Fruit fly (Drosophila melanogaster) whole organism, embryonic: ENCODE measurements around the gene CG14082.

Experiments
- CG10431 ChIP-seq: fragments of 200-800 bp; sonication (Bioruptor generic); optimal IDR thresholded peaks from 3 replicates; lab custom pipeline; 2018; ENCODE audit warnings: missing biosample characterization, mild to moderate bottlenecking, missing genetic modification characterization
- CG11723 ChIP-seq: fragments of 200-800 bp; sonication (Bioruptor generic); optimal IDR thresholded peaks from 2 replicates; lab custom pipeline; 2017; ENCODE audit warnings: missing biosample characterization, mild to moderate bottlenecking, missing genetic modification characterization
- CG13287 ChIP-seq: fragments of 200-800 bp; sonication (Bioruptor generic); IDR thresholded peaks from 2 replicates; pipeline ENCODE4 v1.3.6; 2022; ENCODE audit warnings: missing biosample characterization, missing genetic modification characterization; ENCODE audit not compliant: partially characterized antibody
- CG14860 ChIP-seq: fragments of 200-800 bp; sonication (Bioruptor generic); IDR thresholded peaks from 3 replicates; pipeline ENCODE4 v1.3.6; 2022; ENCODE audit warnings: missing biosample characterization, missing genetic modification characterization; ENCODE audit not compliant: partially characterized antibody
- CG15269 ChIP-seq: fragments of 200-800 bp; sonication (Bioruptor generic); optimal IDR thresholded peaks from 2 replicates; lab custom pipeline; 2018; ENCODE audit warnings: missing biosample characterization, mild to moderate bottlenecking, missing genetic modification characterization, moderate library complexity
- CG1832 ChIP-seq: fragments of 200-800 bp; sonication (Bioruptor generic); optimal IDR thresholded peaks from 2 replicates; lab custom pipeline; 2017; ENCODE audit warnings: missing biosample characterization, mild to moderate bottlenecking, missing genetic modification characterization, inconsistent platforms
- CG18599 ChIP-seq: fragments of 200-800 bp; sonication (Bioruptor generic); optimal IDR thresholded peaks from 3 replicates; lab custom pipeline; 2017; ENCODE audit warnings: missing biosample characterization, missing genetic modification characterization, mild to moderate bottlenecking, moderate library complexity, missing genetic modification reagents
- CG2678 ChIP-seq: fragments of 200-800 bp; sonication (Bioruptor generic); optimal IDR thresholded peaks from 3 replicates; lab custom pipeline; 2019; ENCODE audit warnings: missing biosample characterization, mild to moderate bottlenecking, missing genetic modification characterization, moderate library complexity
- CG3065 ChIP-seq: fragments of 200-800 bp; sonication (Bioruptor generic); optimal IDR thresholded peaks from 2 replicates; lab custom pipeline; 2016; ENCODE audit warnings: missing biosample characterization, missing genetic modification characterization
- CG3281 ChIP-seq: fragments of 200-800 bp; sonication (Bioruptor generic); optimal IDR thresholded peaks from 3 replicates; lab custom pipeline; 2017; ENCODE audit warnings: missing biosample characterization, mild to moderate bottlenecking, missing genetic modification characterization
- CG34376 ChIP-seq: fragments of 200-800 bp; sonication (Bioruptor generic); optimal IDR thresholded peaks from 2 replicates; lab custom pipeline; 2018; ENCODE audit warnings: missing biosample characterization, mild to moderate bottlenecking, missing genetic modification characterization
- CG3726 ChIP-seq: fragments of 200-800 bp; sonication (Bioruptor generic); IDR thresholded peaks from 3 replicates; pipeline ENCODE4, ENCODE4 v1.3.6; 2022; ENCODE audit warnings: missing biosample characterization, missing genetic modification characterization
- CG3995 ChIP-seq: fragments of 200-800 bp; sonication (Bioruptor generic); optimal IDR thresholded peaks from 3 replicates; lab custom pipeline; 2016; ENCODE audit warnings: missing biosample characterization, missing genetic modification characterization
- CG4424 ChIP-seq: fragments of 200-800 bp; sonication (Bioruptor generic); optimal IDR thresholded peaks from 3 replicates; lab custom pipeline; 2016; ENCODE audit warnings: missing biosample characterization, missing genetic modification characterization
- CG4617 ChIP-seq: fragments of 200-800 bp; sonication (Bioruptor generic); optimal IDR thresholded peaks from 3 replicates; lab custom pipeline; 2016; ENCODE audit warnings: missing biosample characterization, missing genetic modification characterization, borderline replicate concordance
- CG4707 ChIP-seq: fragments of 200-800 bp; sonication (Bioruptor generic); optimal IDR thresholded peaks from 2 replicates; lab custom pipeline; 2018; ENCODE audit warnings: missing biosample characterization, mild to moderate bottlenecking, missing genetic modification characterization, moderate library complexity
- CG4820 ChIP-seq: fragments of 200-800 bp; sonication (Bioruptor generic); optimal IDR thresholded peaks from 3 replicates; lab custom pipeline; 2016; ENCODE audit warnings: missing biosample characterization, missing genetic modification characterization
- CG8290 ChIP-seq, 3 experiments: fragments of 200-800 bp; sonication (Bioruptor generic); optimal IDR thresholded peaks; 2 replicates each; lab custom pipeline; 2016 to 2019; ENCODE audit warnings: missing biosample characterization in 3 of 3, missing genetic modification characterization in 3 of 3, mild to moderate bottlenecking in 2 of 3, moderate library complexity in 1 of 3
- CG9876 ChIP-seq: fragments of 200-800 bp; sonication (Bioruptor generic); optimal IDR thresholded peaks from 2 replicates; lab custom pipeline; 2016; ENCODE audit warnings: missing biosample characterization, missing genetic modification characterization
- CG9932 ChIP-seq: fragments of 200-800 bp; sonication (Bioruptor generic); IDR thresholded peaks from 2 replicates; pipeline ENCODE4 v1.3.6; 2022; ENCODE audit warnings: missing biosample characterization, missing genetic modification characterization
- Chrac-16 ChIP-seq: fragments of 200-800 bp; sonication (Bioruptor generic); optimal IDR thresholded peaks from 3 replicates; lab custom pipeline; 2016; ENCODE audit warnings: missing biosample characterization, missing genetic modification characterization
- CkIIα-i1 ChIP-seq: fragments of 200-800 bp; sonication (Bioruptor generic); IDR thresholded peaks from 2 replicates; pipeline ENCODE4 v1.3.6; 2022; ENCODE audit warnings: missing biosample characterization, missing genetic modification characterization
- Deaf1 ChIP-seq: fragments of 200-800 bp; optimal IDR thresholded peaks from 3 replicates; lab custom pipeline; 2019; ENCODE audit warnings: missing biosample characterization, mild to moderate bottlenecking, missing genetic modification characterization, moderate library complexity
- Dek ChIP-seq: fragments of 200-800 bp; sonication (Bioruptor generic); optimal IDR thresholded peaks from 3 replicates; lab custom pipeline; 2019; ENCODE audit warnings: missing biosample characterization, mild to moderate bottlenecking, missing genetic modification characterization, moderate library complexity
- Hey ChIP-seq: fragments of 200-800 bp; sonication (Bioruptor generic); optimal IDR thresholded peaks from 3 replicates; lab custom pipeline; 2018; ENCODE audit warnings: missing biosample characterization, mild to moderate bottlenecking, missing genetic modification characterization
- HmgZ ChIP-seq: fragments of 200-800 bp; sonication (Bioruptor generic); optimal IDR thresholded peaks from 2 replicates; lab custom pipeline; 2018; ENCODE audit warnings: missing biosample characterization, mild to moderate bottlenecking, missing genetic modification characterization
- Hmr ChIP-seq: fragments of 200-800 bp; sonication (Bioruptor generic); optimal IDR thresholded peaks from 3 replicates; lab custom pipeline; 2017; ENCODE audit warnings: mild to moderate bottlenecking, missing biosample characterization, missing genetic modification reagents, missing genetic modification characterization
- Myb ChIP-seq: fragments of 200-800 bp; sonication (Bioruptor generic); optimal IDR thresholded peaks from 2 replicates; lab custom pipeline; 2016; ENCODE audit warnings: missing biosample characterization, missing genetic modification characterization
- aop ChIP-seq: fragments of 200-800 bp; sonication (Bioruptor generic); IDR thresholded peaks from 2 replicates; pipeline ENCODE4 v1.3.6; 2022; ENCODE audit warnings: missing biosample characterization, missing genetic modification characterization
- ash1 ChIP-seq: fragments of 200-800 bp; sonication (Bioruptor generic); optimal IDR thresholded peaks from 2 replicates; lab custom pipeline; 2018; ENCODE audit warnings: missing biosample characterization, mild to moderate bottlenecking, missing genetic modification characterization
- br ChIP-seq: fragments of >200 bp; optimal IDR thresholded peaks from 2 replicates; lab custom pipeline; 2017
- chinmo ChIP-seq: fragments of 200-800 bp; sonication (Bioruptor generic); IDR thresholded peaks from 4 replicates; pipeline ENCODE4 v1.3.6; 2022; ENCODE audit warnings: missing biosample characterization, missing genetic modification characterization; ENCODE audit not compliant: partially characterized antibody
- dan ChIP-seq: fragments of 200-800 bp; sonication (Bioruptor generic); IDR thresholded peaks from 2 replicates; pipeline ENCODE4 v1.3.6; 2022; ENCODE audit warnings: missing biosample characterization, missing genetic modification characterization
- dmrt99B ChIP-seq: fragments of 200-800 bp; sonication (Bioruptor generic); optimal IDR thresholded peaks from 2 replicates; lab custom pipeline; 2018; ENCODE audit warnings: missing biosample characterization, mild to moderate bottlenecking, missing genetic modification characterization, moderate library complexity
- emc ChIP-seq: fragments of 200-800 bp; sonication (Bioruptor generic); optimal IDR thresholded peaks from 2 replicates; lab custom pipeline; 2016; ENCODE audit warnings: missing biosample characterization, missing genetic modification characterization
- exex ChIP-seq: fragments of 200-800 bp; sonication (Bioruptor generic); optimal IDR thresholded peaks from 4 replicates; lab custom pipeline; 2018; ENCODE audit warnings: missing biosample characterization, mild to moderate bottlenecking, missing genetic modification characterization, moderate library complexity
- ken ChIP-seq: fragments of 200-800 bp; sonication (Bioruptor generic); IDR thresholded peaks from 3 replicates; pipeline ENCODE4 v1.3.6; 2022; ENCODE audit warnings: missing biosample characterization, missing genetic modification characterization
- lab ChIP-seq: fragments of 200-800 bp; sonication (Bioruptor generic); optimal IDR thresholded peaks from 3 replicates; lab custom pipeline; 2017; ENCODE audit warnings: missing biosample characterization, missing genetic modification characterization, mild to moderate bottlenecking, moderate library complexity, missing genetic modification reagents
- lbe ChIP-seq: fragments of 200-800 bp; sonication (Bioruptor generic); optimal IDR thresholded peaks from 2 replicates; lab custom pipeline; 2016; ENCODE audit warnings: missing biosample characterization, mild to moderate bottlenecking, missing genetic modification characterization
- pan ChIP-seq, 4 experiments: fragments of >200 bp in 3 of 4; fragments of 200-800 bp in 1 of 4; sonication (Bioruptor generic) in 1 of 4; optimal IDR thresholded peaks in 3 of 4; IDR thresholded peaks in 1 of 4; 2 replicates each; pipeline versions ENCODE4 v1.3.6 to Lab custom; 2017 to 2022; ENCODE audit warnings: missing biosample characterization in 2 of 4, missing genetic modification characterization in 2 of 4, mixed read lengths in 1 of 4
- pita ChIP-seq: fragments of 200-800 bp; sonication (Bioruptor generic); optimal IDR thresholded peaks from 2 replicates; lab custom pipeline; 2017; ENCODE audit warnings: missing biosample characterization, mild to moderate bottlenecking, missing genetic modification characterization
- psq ChIP-seq: fragments of 200-800 bp; sonication (Bioruptor generic); optimal IDR thresholded peaks from 2 replicates; lab custom pipeline; 2017; ENCODE audit warnings: missing biosample characterization, missing genetic modification characterization
- salm ChIP-seq: fragments of 200-800 bp; sonication (Bioruptor generic); optimal IDR thresholded peaks from 2 replicates; lab custom pipeline; 2018; ENCODE audit warnings: missing biosample characterization, mild to moderate bottlenecking, missing genetic modification characterization
- sd ChIP-seq: fragments of 200-800 bp; sonication (Bioruptor generic); optimal IDR thresholded peaks from 3 replicates; lab custom pipeline; 2018; ENCODE audit warnings: missing biosample characterization, mild to moderate bottlenecking, missing genetic modification characterization, moderate library complexity
- sisA ChIP-seq: fragments of 200-800 bp; sonication (Bioruptor generic); IDR thresholded peaks from 2 replicates; pipeline ENCODE4 v1.3.6; 2022; ENCODE audit warnings: missing biosample characterization, missing genetic modification characterization
- slbo ChIP-seq: fragments of 200-800 bp; sonication (Bioruptor generic); IDR thresholded peaks from 2 replicates; pipeline ENCODE4 v1.3.6; 2022; ENCODE audit warnings: missing biosample characterization, missing genetic modification characterization
- tna ChIP-seq: fragments of 200-800 bp; sonication (Bioruptor generic); IDR thresholded peaks from 2 replicates; pipeline ENCODE4 v1.3.6; 2022; ENCODE audit warnings: missing biosample characterization, missing genetic modification characterization; ENCODE audit not compliant: partially characterized antibody
- unc-4 ChIP-seq: fragments of 200-800 bp; sonication (Bioruptor generic); IDR thresholded peaks from 2 replicates; pipeline ENCODE4 v1.3.6; 2022; ENCODE audit warnings: missing biosample characterization, missing genetic modification characterization; ENCODE audit not compliant: partially characterized antibody

The CG14082 gene

dm6 chr3L:19168717-19169436 is 30.1 kb upstream of the CG14082 start (continued):
- TF ChIP-seq CG9932, result no peak
- no peak for TF ChIP-seq emc (GFP tag; lab: Kevin White, UChicago)
- TF ChIP-seq Hey (tag; lab: Kevin White, UChicago), result peak; percentile 66
- no peak for TF ChIP-seq aop (GFP tag; lab: Robert Waterston, UW)
- peak; percentile 35 for TF ChIP-seq salm
- peak; percentile 29 for TF ChIP-seq slbo (GFP tag; lab: Robert Waterston, UW)
- peak; percentile 66 for TF ChIP-seq CG34376 (GFP tag; lab: Kevin White, UChicago)
- no peak for TF ChIP-seq CG9876 (GFP tag; lab: Kevin White, UChicago)
- no peak for TF ChIP-seq tna
- TF ChIP-seq CG3726 (GFP tag; lab: Robert Waterston, UW), result no peak
- no peak for TF ChIP-seq dan
- TF ChIP-seq lbe (GFP tag; lab: Kevin White, UChicago), result no peak
- TF ChIP-seq CG4707 (GFP tag; lab: Kevin White, UChicago), result no peak
- no peak for TF ChIP-seq br (lab: Kevin White, UChicago)
- no peak for TF ChIP-seq CG11723 (GFP tag; lab: Kevin White, UChicago)
- no peak for TF ChIP-seq CG3065 (GFP tag; lab: Kevin White, UChicago)
- no peak for TF ChIP-seq sisA (GFP tag; lab: Robert Waterston, UW)
- no peak for TF ChIP-seq ken (GFP tag; lab: Robert Waterston, UW)
- no peak for TF ChIP-seq Chrac-16 (GFP tag; lab: Kevin White, UChicago)
- no peak for TF ChIP-seq ash1 (GFP tag; lab: Kevin White, UChicago)
- TF ChIP-seq HmgZ (tag; lab: Kevin White, UChicago), result peak; percentile 62
- peak; percentile 26 for TF ChIP-seq CG15269 (tag; lab: Kevin White, UChicago)
- TF ChIP-seq CG18599 (GFP tag; lab: Kevin White, UChicago), result peak; percentile 50
- TF ChIP-seq CkIIα-i1, result no peak
- no peak for TF ChIP-seq CG4617
- no peak for TF ChIP-seq CG8290 (GFP tag; optimal IDR thresholded peaks at IDR 0.05; lab: Kevin White, UChicago)
- peak in 1 of 2 experiments; percentile 25 for TF ChIP-seq CG8290 (tag; optimal IDR thresholded peaks at IDR 0.05; lab: Kevin White, UChicago)
- no peak for TF ChIP-seq Myb (GFP tag; lab: Kevin White, UChicago)
- TF ChIP-seq CG1832, result no peak
- TF ChIP-seq CG2678 (tag; lab: Kevin White, UChicago), result peak; percentile 32
- TF ChIP-seq CG3995 (GFP tag; lab: Kevin White, UChicago), result no peak
- no peak for TF ChIP-seq pan (optimal IDR thresholded peaks at IDR 0.05; lab: Kevin White, UChicago)
- TF ChIP-seq pan (GFP tag; optimal IDR thresholded peaks at IDR 0.05 in 1 of 2, IDR thresholded peaks at IDR 0.05 in 1 of 2), result no peak
- TF ChIP-seq sd (tag; lab: Kevin White, UChicago), result peak; percentile 97
- TF ChIP-seq exex (tag; lab: Kevin White, UChicago), result peak; percentile 81
- peak; percentile 7 for TF ChIP-seq CG3281 (GFP tag; lab: Kevin White, UChicago)
- TF ChIP-seq lab (GFP tag; lab: Kevin White, UChicago), result peak; percentile 79
- TF ChIP-seq pita, result no peak
- 0 out of 4 replicates have a peak, but pooled peaks have one; percentile 59 for TF ChIP-seq chinmo (GFP tag; lab: Robert Waterston, UW)
- TF ChIP-seq CG13287 (GFP tag; lab: Robert Waterston, UW), result no peak
- TF ChIP-seq Deaf1 (tag; lab: Kevin White, UChicago), result peak; percentile 30
- TF ChIP-seq unc-4 (GFP tag; lab: Robert Waterston, UW), result no peak
- peak; percentile 19 for TF ChIP-seq Hmr (GFP tag; lab: Kevin White, UChicago)
- TF ChIP-seq dmrt99B (tag; lab: Kevin White, UChicago), result no peak
- TF ChIP-seq Dek (tag; lab: Kevin White, UChicago), result no peak
- TF ChIP-seq psq (GFP tag; lab: Kevin White, UChicago), result peak; percentile 1
- no peak for TF ChIP-seq CG4424 (GFP tag; lab: Kevin White, UChicago)
- TF ChIP-seq CG14860 (GFP tag; lab: Robert Waterston, UW), result no peak
- no peak for TF ChIP-seq CG4820 (GFP tag; lab: Kevin White, UChicago)
- no peak for TF ChIP-seq CG10431 (GFP tag; lab: Kevin White, UChicago)
